Worm (Caenorhabditis elegans) whole organism, L1 larva: ENCODE results near the gene T14B4.1.

Source experiments
- C34B4.2 ChIP-seq: sonication (generic microtip); optimal IDR thresholded peaks from 2 replicates; lab custom pipeline; 2017; ENCODE audit warnings: mild to moderate bottlenecking, missing genetic modification characterization, missing compliant biosample characterization
- alr-1 ChIP-seq: fragments of 200-800 bp; sonication (Bioruptor generic); optimal IDR thresholded peaks from 2 replicates; lab custom pipeline; 2018; ENCODE audit warnings: borderline replicate concordance, mild to moderate bottlenecking, missing genetic modification characterization, missing compliant biosample characterization
- ceh-63 ChIP-seq: fragments of 200-800 bp; sonication (Bioruptor generic); optimal IDR thresholded peaks from 2 replicates; lab custom pipeline; 2018; ENCODE audit warnings: mild to moderate bottlenecking, missing genetic modification characterization, missing compliant biosample characterization
- ceh-8 ChIP-seq: fragments of 200-800 bp; sonication (Bioruptor generic); optimal IDR thresholded peaks from 2 replicates; lab custom pipeline; 2018; ENCODE audit warnings: mild to moderate bottlenecking, missing genetic modification characterization, moderate library complexity, missing compliant biosample characterization
- ceh-90 ChIP-seq: sonication (generic microtip); optimal IDR thresholded peaks from 2 replicates; lab custom pipeline; 2016; ENCODE audit warnings: missing genetic modification characterization, missing compliant biosample characterization
- dpl-1 ChIP-seq, 3 experiments: fragments of 150-350 bp in 2 of 3; sonication (generic microtip) in 1 of 3; optimal IDR thresholded peaks; 2 replicates each; lab custom pipeline; 2014 to 2017; ENCODE audit warnings: missing biosample characterization in 3 of 3, missing genetic modification characterization in 3 of 3, missing genetic modification reagents in 3 of 3
- dsc-1 ChIP-seq: sonication (generic microtip); optimal IDR thresholded peaks from 2 replicates; lab custom pipeline; 2016; ENCODE audit warnings: mild to moderate bottlenecking, missing genetic modification characterization, missing compliant biosample characterization
- efl-1 ChIP-seq, 4 experiments: fragments of 150-350 bp; optimal IDR thresholded peaks in 3 of 4; peaks in 1 of 4; 1 replicate in 1 of 4; 2 replicates in 3 of 4; lab custom pipeline; 2014; ENCODE audit warnings: missing biosample characterization in 2 of 4, missing genetic modification characterization in 2 of 4, missing genetic modification reagents in 2 of 4
- egl-27 ChIP-seq, 2 experiments: fragments of 150-350 bp in 1 of 2; sonication (generic microtip); optimal IDR thresholded peaks; 3 replicates each; lab custom pipeline; 2017 to 2018; ENCODE audit warnings: missing biosample characterization in 2 of 2, missing genetic modification characterization in 2 of 2, missing genetic modification reagents in 2 of 2
- elt-3 ChIP-seq, 6 experiments: fragments of 150-350 bp in 1 of 6; sonication (generic microtip); optimal IDR thresholded peaks; 2 replicates each; lab custom pipeline; 2017 to 2018; ENCODE audit warnings: missing biosample characterization in 6 of 6, missing genetic modification characterization in 6 of 6, inconsistent platforms in 1 of 6
- fkh-10 ChIP-seq: sonication (generic microtip); optimal IDR thresholded peaks from 2 replicates; lab custom pipeline; 2017; ENCODE audit warnings: missing biosample characterization, missing genetic modification reagents, missing genetic modification characterization
- fkh-4 ChIP-seq: sonication (generic microtip); optimal IDR thresholded peaks from 2 replicates; lab custom pipeline; 2016; ENCODE audit warnings: missing compliant biosample characterization, missing genetic modification characterization, borderline replicate concordance
- fkh-8 ChIP-seq: sonication (generic microtip); optimal IDR thresholded peaks from 2 replicates; lab custom pipeline; 2016; ENCODE audit warnings: mild to moderate bottlenecking, missing genetic modification characterization, missing compliant biosample characterization
- isw-1 ChIP-seq: fragments of 200-800 bp; sonication (Bioruptor generic); IDR thresholded peaks from 2 replicates; pipeline ENCODE4 v1.3.6; 2022; ENCODE audit warnings: missing genetic modification characterization, missing compliant biosample characterization
- jun-1 ChIP-seq: fragments of 150-350 bp; optimal IDR thresholded peaks from 2 replicates; lab custom pipeline; 2014; ENCODE audit warnings: missing biosample characterization, missing genetic modification reagents, missing genetic modification characterization
- lin-14 ChIP-seq: fragments of 200-800 bp; sonication (Bioruptor generic); optimal IDR thresholded peaks from 2 replicates; lab custom pipeline; 2018; ENCODE audit warnings: mild to moderate bottlenecking, missing genetic modification characterization, moderate library complexity, missing compliant biosample characterization
- lin-39 ChIP-seq: fragments of 150-350 bp; optimal IDR thresholded peaks from 2 replicates; lab custom pipeline; 2014; ENCODE audit warnings: missing biosample characterization, missing genetic modification reagents, missing genetic modification characterization
- lsy-2 ChIP-seq, 2 experiments: fragments of 150-350 bp; optimal IDR thresholded peaks; 2 replicates each; lab custom pipeline; 2014; ENCODE audit warnings: missing biosample characterization in 2 of 2, missing genetic modification characterization in 2 of 2
- mab-9 ChIP-seq: fragments of 200-800 bp; sonication (Bioruptor generic); IDR thresholded peaks from 2 replicates; pipeline ENCODE4 v1.3.6; 2022; ENCODE audit warnings: missing genetic modification reagents, missing genetic modification characterization, missing compliant biosample characterization
- mdl-1 ChIP-seq, 2 experiments: fragments of 150-350 bp; optimal IDR thresholded peaks; 2 replicates each; lab custom pipeline; 2014 to 2017; ENCODE audit warnings: missing biosample characterization in 2 of 2, missing genetic modification characterization in 2 of 2, inconsistent platforms in 1 of 2
- mef-2 ChIP-seq: fragments of 150-350 bp; optimal IDR thresholded peaks from 2 replicates; lab custom pipeline; 2014; ENCODE audit warnings: missing biosample characterization, missing genetic modification characterization
- nhr-11 ChIP-seq: fragments of 150-350 bp; optimal IDR thresholded peaks from 2 replicates; lab custom pipeline; 2014; ENCODE audit warnings: missing biosample characterization, missing genetic modification characterization
- nhr-12 ChIP-seq: sonication (generic microtip); optimal IDR thresholded peaks from 2 replicates; lab custom pipeline; 2017; ENCODE audit warnings: missing biosample characterization, missing genetic modification characterization
- nhr-19 ChIP-seq: fragments of 200-800 bp; sonication (Bioruptor generic); conservative IDR thresholded peaks from 2 replicates; pipeline ENCODE4 v1.3.6; 2022; ENCODE audit warnings: missing genetic modification characterization, missing compliant biosample characterization
- nhr-20 ChIP-seq: sonication (generic microtip); optimal IDR thresholded peaks from 2 replicates; lab custom pipeline; 2016; ENCODE audit warnings: mild to moderate bottlenecking, missing genetic modification characterization, missing compliant biosample characterization
- nhr-237 ChIP-seq: fragments of 150-350 bp; optimal IDR thresholded peaks from 2 replicates; lab custom pipeline; 2014; ENCODE audit warnings: missing biosample characterization, missing genetic modification characterization
- nhr-47 ChIP-seq: sonication (generic microtip); optimal IDR thresholded peaks from 2 replicates; lab custom pipeline; 2016; ENCODE audit warnings: mild to moderate bottlenecking, missing genetic modification characterization, moderate library complexity, missing compliant biosample characterization
- nhr-71 ChIP-seq: sonication (generic microtip); optimal IDR thresholded peaks from 2 replicates; lab custom pipeline; 2016; ENCODE audit warnings: mild to moderate bottlenecking, missing genetic modification characterization, moderate library complexity, missing compliant biosample characterization
- nhr-76 ChIP-seq: sonication (generic microtip); optimal IDR thresholded peaks from 2 replicates; lab custom pipeline; 2017; ENCODE audit warnings: missing biosample characterization, missing genetic modification characterization
- nhr-84 ChIP-seq: sonication (generic microtip); optimal IDR thresholded peaks from 2 replicates; lab custom pipeline; 2017; ENCODE audit warnings: missing biosample characterization, missing genetic modification characterization
- pag-3 ChIP-seq: sonication (generic microtip); optimal IDR thresholded peaks from 2 replicates; lab custom pipeline; 2017; ENCODE audit warnings: missing genetic modification characterization, mild to moderate bottlenecking, missing compliant biosample characterization, antibody characterized with exemption, borderline replicate concordance; ENCODE audit not compliant: insufficient read depth
- pax-3 ChIP-seq: fragments of 200-800 bp; sonication (Bioruptor generic); optimal IDR thresholded peaks from 2 replicates; lab custom pipeline; 2018; ENCODE audit warnings: mild to moderate bottlenecking, missing genetic modification characterization, moderate library complexity, missing compliant biosample characterization
- sox-4 ChIP-seq: sonication (generic microtip); optimal IDR thresholded peaks from 2 replicates; lab custom pipeline; 2016; ENCODE audit warnings: missing genetic modification characterization, missing compliant biosample characterization
- sptf-1 ChIP-seq: fragments of 150-350 bp; optimal IDR thresholded peaks from 2 replicates; lab custom pipeline; 2014; ENCODE audit warnings: missing biosample characterization, missing genetic modification characterization
- sup-37 ChIP-seq: fragments of 200-800 bp; sonication (Bioruptor generic); optimal IDR thresholded peaks from 2 replicates; lab custom pipeline; 2018; ENCODE audit warnings: mild to moderate bottlenecking, missing genetic modification characterization, missing compliant biosample characterization
- swsn-7 ChIP-seq: sonication (generic microtip); optimal IDR thresholded peaks from 2 replicates; lab custom pipeline; 2016; ENCODE audit warnings: missing genetic modification characterization, missing compliant biosample characterization
- unc-30 ChIP-seq: sonication (generic microtip); optimal IDR thresholded peaks from 2 replicates; lab custom pipeline; 2017; ENCODE audit warnings: missing biosample characterization, missing genetic modification characterization
- unc-86 ChIP-seq: sonication (generic microtip); optimal IDR thresholded peaks from 2 replicates; lab custom pipeline; 2016; ENCODE audit warnings: missing genetic modification characterization, missing compliant biosample characterization
- unc-98 ChIP-seq: fragments of 200-800 bp; sonication (Bioruptor generic); IDR thresholded peaks from 2 replicates; pipeline ENCODE4 v1.3.6; 2022; ENCODE audit warnings: missing genetic modification characterization, missing compliant biosample characterization
- xbp-1 ChIP-seq: sonication (generic microtip); optimal IDR thresholded peaks from 2 replicates; lab custom pipeline; 2016; ENCODE audit warnings: missing genetic modification characterization, missing compliant biosample characterization
- ztf-4 ChIP-seq: fragments of 150-350 bp; optimal IDR thresholded peaks from 2 replicates; lab custom pipeline; 2014; ENCODE audit warnings: missing biosample characterization, missing genetic modification characterization

Gene T14B4.1

ce11 chrII:6736604-6737003 lies at the start of gene T14B4.1:
T14B4.1 (plus strand) TSS chrII:6736904.
- TF ChIP-seq C34B4.2: no peak
- TF ChIP-seq lin-14 (GFP tag; lab: Kevin White, UChicago): no peak
- TF ChIP-seq isw-1 (GFP tag; lab: Robert Waterston, UW): no peak
- no peak for TF ChIP-seq lin-39 (tag; lab: Kevin White, UChicago)
- no peak for TF ChIP-seq mef-2 (tag; lab: Kevin White, UChicago)
- no peak for TF ChIP-seq nhr-76
- no peak for TF ChIP-seq nhr-11 (tag; lab: Kevin White, UChicago)
- TF ChIP-seq pag-3 (tag; lab: Kevin White, UChicago): no peak
- no peak for TF ChIP-seq dpl-1 (GFP tag; optimal IDR thresholded peaks at IDR 0.05; lab: Kevin White, UChicago)
- no peak for TF ChIP-seq nhr-19
- no peak for TF ChIP-seq xbp-1 (tag; lab: Kevin White, UChicago)
- TF ChIP-seq fkh-4 (tag; lab: Kevin White, UChicago): no peak

ce11 chrII:6689088-6689487 lies 47.6 kb upstream of the T14B4.1 start:
- TF ChIP-seq xbp-1 (tag; lab: Kevin White, UChicago) (peak; percentile 15), unc-98 (GFP tag; lab: Robert Waterston, UW) (no peak), mab-9 (no peak), sup-37 (GFP tag; lab: Kevin White, UChicago) (no peak), nhr-20 (tag; lab: Kevin White, UChicago) (peak; percentile 14), dsc-1 (tag; lab: Kevin White, UChicago) (peak; percentile 96), lsy-2 (tag; optimal IDR thresholded peaks at IDR 0.05; lab: Kevin White, UChicago) (peak in 1 of 2 experiments; percentile 4), lin-14 (GFP tag; lab: Kevin White, UChicago) (peak; percentile 59), mdl-1 (tag; optimal IDR thresholded peaks at IDR 0.05; lab: Kevin White, UChicago) (no peak), fkh-8 (tag; lab: Kevin White, UChicago) (peak; percentile 93), nhr-237 (no peak), fkh-4 (tag; lab: Kevin White, UChicago) (peak; percentile 48), nhr-47 (tag; lab: Kevin White, UChicago) (peak; percentile 60), ztf-4 (tag; lab: Kevin White, UChicago) (no peak), sptf-1 (no peak), nhr-12 (tag; lab: Kevin White, UChicago) (no peak), fkh-10 (GFP tag; lab: Kevin White, UChicago) (peak; percentile 27), pax-3 (peak; percentile 52), unc-86 (tag; lab: Kevin White, UChicago) (peak; percentile 20), nhr-71 (tag; lab: Kevin White, UChicago) (peak; percentile 72), sox-4 (peak; percentile 61), unc-30 (no peak), nhr-11 (tag; lab: Kevin White, UChicago) (peak; percentile 10), C34B4.2 (no peak), ceh-8 (GFP tag; lab: Kevin White, UChicago) (peak; percentile 26), nhr-76 (no peak), swsn-7 (peak; percentile 28), efl-1 (optimal IDR thresholded peaks at IDR 0.05; lab: Kevin White, UChicago) (no peak), efl-1 (GFP tag; optimal IDR thresholded peaks at IDR 0.05 in 1 of 2; lab: Kevin White, UChicago) (peak in 1 of 2 experiments; percentile 19), ceh-90 (tag; lab: Kevin White, UChicago) (no peak), jun-1 (tag; lab: Kevin White, UChicago) (no peak), nhr-84 (tag; lab: Kevin White, UChicago) (no peak), egl-27 (tag; optimal IDR thresholded peaks at IDR 0.05; lab: Kevin White, UChicago) (no peak), ceh-63 (GFP tag; lab: Kevin White, UChicago) (no peak)

ce11 chrII:6695388-6695787 lies 41.3 kb upstream of the T14B4.1 start, which contains the start of gene C18H9.5:
C18H9.5 (minus strand) TSS chrII:6695566.
- TF ChIP-seq elt-3 (tag; optimal IDR thresholded peaks at IDR 0.05; lab: Kevin White, UChicago) (peak in 1 of 6 experiments; percentile 7), nhr-76 (no peak), alr-1 (tag; lab: Kevin White, UChicago) (no peak), nhr-20 (tag; lab: Kevin White, UChicago) (peak; percentile 5)
